Worm (Caenorhabditis elegans) whole organism, late embryonic: ENCODE measurements around the gene irld-67.

Experiments
- C08G9.2 ChIP-seq: sonication (generic microtip); optimal IDR thresholded peaks from 2 replicates; lab custom pipeline; 2016; ENCODE audit warnings: mild to moderate bottlenecking, missing genetic modification characterization, moderate library complexity, missing compliant biosample characterization
- T23F11.4 ChIP-seq: fragments of 200-800 bp; sonication (Bioruptor generic); optimal IDR thresholded peaks from 2 replicates; lab custom pipeline; 2018; ENCODE audit warnings: mild to moderate bottlenecking, missing genetic modification characterization, missing compliant biosample characterization
- ceh-30 ChIP-seq: fragments of 150-350 bp; optimal IDR thresholded peaks from 2 replicates; lab custom pipeline; 2014; ENCODE audit warnings: missing biosample characterization, missing genetic modification characterization
- che-1 ChIP-seq: sonication (generic microtip); optimal IDR thresholded peaks from 2 replicates; lab custom pipeline; 2016; ENCODE audit warnings: mild to moderate bottlenecking, missing genetic modification characterization, missing compliant biosample characterization
- dve-1 ChIP-seq: sonication (generic microtip); optimal IDR thresholded peaks from 2 replicates; lab custom pipeline; 2017; ENCODE audit warnings: antibody characterized with exemption, mild to moderate bottlenecking, missing genetic modification characterization, missing compliant biosample characterization
- elt-4 ChIP-seq: sonication (generic microtip); optimal IDR thresholded peaks from 2 replicates; lab custom pipeline; 2016; ENCODE audit warnings: missing genetic modification characterization, missing compliant biosample characterization
- fkh-10 ChIP-seq: fragments of 150-350 bp; optimal IDR thresholded peaks from 2 replicates; lab custom pipeline; 2014; ENCODE audit warnings: missing biosample characterization, missing genetic modification reagents, missing genetic modification characterization
- nhr-11 ChIP-seq: fragments of 150-350 bp; optimal IDR thresholded peaks from 2 replicates; lab custom pipeline; 2014; ENCODE audit warnings: missing biosample characterization, missing genetic modification characterization
- npax-4 ChIP-seq: sonication (generic microtip); optimal IDR thresholded peaks from 2 replicates; lab custom pipeline; 2016; ENCODE audit warnings: missing genetic modification characterization, missing compliant biosample characterization
- pqm-1 ChIP-seq: sonication (generic microtip); optimal IDR thresholded peaks from 2 replicates; lab custom pipeline; 2016; ENCODE audit warnings: missing genetic modification characterization, missing compliant biosample characterization
- ref-2 ChIP-seq: sonication (generic microtip); optimal IDR thresholded peaks from 2 replicates; lab custom pipeline; 2016; ENCODE audit warnings: missing genetic modification characterization, missing compliant biosample characterization
- sox-4 ChIP-seq: sonication (generic microtip); optimal IDR thresholded peaks from 2 replicates; lab custom pipeline; 2017; ENCODE audit warnings: mild to moderate bottlenecking, missing genetic modification characterization, inconsistent platforms, missing compliant biosample characterization
- unc-55 ChIP-seq: sonication (generic microtip); optimal IDR thresholded peaks from 2 replicates; lab custom pipeline; 2017; ENCODE audit warnings: missing biosample characterization, missing genetic modification reagents, missing genetic modification characterization

ce11 chrII:2894295-2894694 is 40.0 kb downstream of the irld-67 start, which contains the start of gene sqv-2:
- no peak for TF ChIP-seq ref-2 (tag; lab: Kevin White, UChicago)
- no peak for TF ChIP-seq dve-1 (tag; lab: Kevin White, UChicago)
- no peak for TF ChIP-seq che-1 (tag; lab: Kevin White, UChicago)
- no peak for TF ChIP-seq nhr-11 (tag; lab: Kevin White, UChicago)
- no peak for TF ChIP-seq ceh-30
- TF ChIP-seq pqm-1 (tag; lab: Kevin White, UChicago), result no peak
- TF ChIP-seq npax-4 (tag; lab: Kevin White, UChicago), result no peak
- no peak for TF ChIP-seq elt-4 (tag; lab: Kevin White, UChicago)
- TF ChIP-seq C08G9.2, result no peak
- no peak for TF ChIP-seq unc-55 (GFP tag; lab: Kevin White, UChicago)
- TF ChIP-seq sox-4 (tag; lab: Kevin White, UChicago), result no peak
- no peak for TF ChIP-seq T23F11.4
- no peak for TF ChIP-seq fkh-10
